Fruit fly (Drosophila melanogaster) whole organism, embryonic: ENCODE measurements around the gene CG32206.

Experiments used
- Abd-B ChIP-seq: fragments of 200-800 bp; sonication (Bioruptor generic); optimal IDR thresholded peaks from 2 replicates; lab custom pipeline; 2018; ENCODE audit warnings: missing biosample characterization, mild to moderate bottlenecking, missing genetic modification characterization, moderate library complexity
- B-H2 ChIP-seq: fragments of 200-800 bp; sonication (Bioruptor generic); optimal IDR thresholded peaks from 2 replicates; lab custom pipeline; 2018; ENCODE audit warnings: missing biosample characterization, mild to moderate bottlenecking, missing genetic modification characterization
- CG10431 ChIP-seq: fragments of 200-800 bp; sonication (Bioruptor generic); optimal IDR thresholded peaks from 3 replicates; lab custom pipeline; 2018; ENCODE audit warnings: missing biosample characterization, mild to moderate bottlenecking, missing genetic modification characterization
- CG11247 ChIP-seq: fragments of 200-800 bp; sonication (Bioruptor generic); IDR thresholded peaks from 2 replicates; pipeline ENCODE4 v1.3.6; 2022; ENCODE audit warnings: missing biosample characterization, missing genetic modification characterization
- CG11456 ChIP-seq: fragments of 200-800 bp; sonication (Bioruptor generic); IDR thresholded peaks from 3 replicates; pipeline ENCODE4 v1.3.6; 2022; ENCODE audit warnings: missing biosample characterization, missing genetic modification characterization
- CG11504 ChIP-seq: fragments of 200-800 bp; sonication (Bioruptor generic); optimal IDR thresholded peaks from 3 replicates; lab custom pipeline; 2019; ENCODE audit warnings: missing biosample characterization, mild to moderate bottlenecking, missing genetic modification characterization, moderate library complexity
- CG12744 ChIP-seq: fragments of 200-800 bp; sonication (Bioruptor generic); optimal IDR thresholded peaks from 2 replicates; lab custom pipeline; 2016; ENCODE audit warnings: missing biosample characterization, missing genetic modification characterization
- CG13123 ChIP-seq: fragments of 200-800 bp; sonication (Bioruptor generic); optimal IDR thresholded peaks from 2 replicates; lab custom pipeline; 2016; ENCODE audit warnings: missing biosample characterization, missing genetic modification characterization
- CG1529 ChIP-seq: fragments of 200-800 bp; sonication (Bioruptor generic); optimal IDR thresholded peaks from 3 replicates; lab custom pipeline; 2018; ENCODE audit warnings: missing biosample characterization, missing genetic modification characterization
- CG17186 ChIP-seq: fragments of 200-800 bp; sonication (Bioruptor generic); optimal IDR thresholded peaks from 3 replicates; lab custom pipeline; 2017; ENCODE audit warnings: missing biosample characterization, missing genetic modification reagents, missing genetic modification characterization
- CG17361 ChIP-seq: fragments of 200-800 bp; sonication (Bioruptor generic); IDR thresholded peaks from 3 replicates; pipeline ENCODE4 v1.3.6; 2022; ENCODE audit warnings: missing biosample characterization, missing genetic modification characterization
- CG17568 ChIP-seq: fragments of 200-800 bp; sonication (Bioruptor generic); optimal IDR thresholded peaks from 2 replicates; lab custom pipeline; 2018; ENCODE audit warnings: missing biosample characterization, mild to moderate bottlenecking, missing genetic modification characterization, moderate library complexity
- CG17829 ChIP-seq: fragments of 200-800 bp; optimal IDR thresholded peaks from 2 replicates; lab custom pipeline; 2019; ENCODE audit warnings: missing biosample characterization, mild to moderate bottlenecking, missing genetic modification characterization, moderate library complexity
- CG18262 ChIP-seq: fragments of 200-800 bp; optimal IDR thresholded peaks from 3 replicates; lab custom pipeline; 2019; ENCODE audit warnings: missing biosample characterization, mild to moderate bottlenecking, missing genetic modification characterization, moderate library complexity
- CG18764 ChIP-seq: fragments of 200-800 bp; sonication (Bioruptor generic); optimal IDR thresholded peaks from 3 replicates; lab custom pipeline; 2016; ENCODE audit warnings: missing biosample characterization, missing genetic modification characterization
- CG31224 ChIP-seq: fragments of 200-800 bp; sonication (Bioruptor generic); IDR thresholded peaks from 2 replicates; pipeline ENCODE4 v1.3.6; 2022; ENCODE audit warnings: missing biosample characterization, missing genetic modification characterization
- CG3281 ChIP-seq: fragments of 200-800 bp; sonication (Bioruptor generic); optimal IDR thresholded peaks from 3 replicates; lab custom pipeline; 2017; ENCODE audit warnings: missing biosample characterization, mild to moderate bottlenecking, missing genetic modification characterization
- CG5245 ChIP-seq: fragments of 200-800 bp; sonication (Bioruptor generic); optimal IDR thresholded peaks from 3 replicates; lab custom pipeline; 2016; ENCODE audit warnings: missing biosample characterization, missing genetic modification characterization
- CTCF ChIP-seq: fragments of 200-800 bp; sonication (Bioruptor generic); optimal IDR thresholded peaks from 2 replicates; lab custom pipeline; 2017; ENCODE audit warnings: missing biosample characterization, mild to moderate bottlenecking, missing genetic modification characterization, moderate library complexity
- CoRest ChIP-seq: fragments of 200-800 bp; sonication (Bioruptor generic); optimal IDR thresholded peaks from 3 replicates; lab custom pipeline; 2018; ENCODE audit warnings: missing biosample characterization, mild to moderate bottlenecking, missing genetic modification characterization, moderate library complexity
- Dad ChIP-seq: fragments of 200-800 bp; sonication (Bioruptor generic); optimal IDR thresholded peaks from 3 replicates; lab custom pipeline; 2016; ENCODE audit warnings: missing biosample characterization, missing genetic modification characterization
- Doc3 ChIP-seq: fragments of 200-800 bp; sonication (Bioruptor generic); IDR thresholded peaks from 3 replicates; pipeline ENCODE4 v1.3.6; 2022; ENCODE audit warnings: missing biosample characterization, missing genetic modification characterization; ENCODE audit not compliant: partially characterized antibody
- HLH4C ChIP-seq: fragments of 200-800 bp; sonication (Bioruptor generic); IDR thresholded peaks from 3 replicates; pipeline ENCODE4 v1.3.6; 2022; ENCODE audit warnings: missing biosample characterization, missing genetic modification characterization; ENCODE audit not compliant: partially characterized antibody
- HmgD ChIP-seq: fragments of 200-800 bp; sonication (Bioruptor generic); optimal IDR thresholded peaks from 3 replicates; lab custom pipeline; 2016; ENCODE audit warnings: missing biosample characterization, missing genetic modification characterization
- Hmr ChIP-seq: fragments of 200-800 bp; sonication (Bioruptor generic); optimal IDR thresholded peaks from 3 replicates; lab custom pipeline; 2017; ENCODE audit warnings: mild to moderate bottlenecking, missing biosample characterization, missing genetic modification reagents, missing genetic modification characterization
- Pdp1 ChIP-seq, 2 experiments: fragments of 200-800 bp; sonication (Bioruptor generic); optimal IDR thresholded peaks; 3 replicates each; lab custom pipeline; 2016; ENCODE audit warnings: missing biosample characterization in 2 of 2, missing genetic modification characterization in 2 of 2, mild to moderate bottlenecking in 1 of 2, moderate library complexity in 1 of 2
- Ssrp ChIP-seq: fragments of 200-800 bp; sonication (Bioruptor generic); optimal IDR thresholded peaks from 2 replicates; lab custom pipeline; 2018; ENCODE audit warnings: missing biosample characterization, mild to moderate bottlenecking, missing genetic modification characterization, moderate library complexity
- Stat92E ChIP-seq, 3 experiments: fragments of >200 bp in 2 of 3; fragments of 200-800 bp in 1 of 3; sonication (Bioruptor generic) in 1 of 3; optimal IDR thresholded peaks; 2 replicates each; lab custom pipeline; 2017 to 2019; ENCODE audit warnings: missing biosample characterization in 3 of 3, missing genetic modification characterization in 3 of 3, mild to moderate bottlenecking in 1 of 3, moderate library complexity in 1 of 3
- ara ChIP-seq: fragments of 200-800 bp; sonication (Bioruptor generic); IDR thresholded peaks from 2 replicates; pipeline ENCODE4 v1.3.6; 2022; ENCODE audit warnings: missing biosample characterization, missing genetic modification characterization
- bbx ChIP-seq: fragments of 200-800 bp; sonication (Bioruptor generic); IDR thresholded peaks from 2 replicates; pipeline ENCODE4 v1.3.6; 2022; ENCODE audit warnings: missing biosample characterization, missing genetic modification characterization; ENCODE audit not compliant: partially characterized antibody
- bcd ChIP-seq: fragments of 200-800 bp; sonication (Bioruptor generic); optimal IDR thresholded peaks from 2 replicates; lab custom pipeline; 2017; ENCODE audit warnings: missing biosample characterization, mild to moderate bottlenecking, missing genetic modification characterization
- caup ChIP-seq: fragments of 200-800 bp; sonication (Bioruptor generic); optimal IDR thresholded peaks from 3 replicates; lab custom pipeline; 2017; ENCODE audit warnings: missing biosample characterization, mild to moderate bottlenecking, missing genetic modification characterization, moderate library complexity; ENCODE audit not compliant: severe bottlenecking
- dysf ChIP-seq: fragments of 200-800 bp; sonication (Bioruptor generic); IDR thresholded peaks from 3 replicates; pipeline ENCODE4 v1.3.6; 2022; ENCODE audit warnings: missing biosample characterization, missing genetic modification characterization
- ems ChIP-seq: fragments of 200-800 bp; sonication (Bioruptor generic); optimal IDR thresholded peaks from 3 replicates; lab custom pipeline; 2016; ENCODE audit warnings: missing biosample characterization, missing genetic modification characterization
- esg ChIP-seq: fragments of 200-800 bp; sonication (Bioruptor generic); conservative IDR thresholded peaks from 2 replicates; pipeline ENCODE4 v1.3.6; 2022; ENCODE audit warnings: missing biosample characterization, missing genetic modification characterization
- inv ChIP-seq: fragments of 200-800 bp; sonication (Bioruptor generic); IDR thresholded peaks from 2 replicates; pipeline ENCODE4 v1.3.6; 2022; ENCODE audit warnings: missing biosample characterization, missing genetic modification characterization; ENCODE audit not compliant: partially characterized antibody
- knrl ChIP-seq: fragments of 200-800 bp; sonication (Bioruptor generic); IDR thresholded peaks from 3 replicates; pipeline ENCODE4 v1.3.6; 2022; ENCODE audit warnings: missing biosample characterization, missing genetic modification characterization; ENCODE audit not compliant: partially characterized antibody
- lab ChIP-seq: fragments of 200-800 bp; sonication (Bioruptor generic); optimal IDR thresholded peaks from 3 replicates; lab custom pipeline; 2017; ENCODE audit warnings: missing biosample characterization, missing genetic modification characterization, mild to moderate bottlenecking, moderate library complexity, missing genetic modification reagents
- nau ChIP-seq: fragments of 200-800 bp; sonication (Bioruptor generic); optimal IDR thresholded peaks from 3 replicates; lab custom pipeline; 2017; ENCODE audit warnings: missing biosample characterization, mild to moderate bottlenecking, missing genetic modification characterization, missing genetic modification reagents
- otp ChIP-seq: fragments of 200-800 bp; sonication (Bioruptor generic); IDR thresholded peaks from 3 replicates; pipeline ENCODE4, ENCODE4 v1.3.6; 2022; ENCODE audit warnings: missing biosample characterization, missing genetic modification characterization
- peb ChIP-seq: fragments of 200-800 bp; sonication (Bioruptor generic); IDR thresholded peaks from 2 replicates; pipeline ENCODE4 v1.3.6; 2022; ENCODE audit warnings: missing biosample characterization, missing genetic modification characterization
- ranshi ChIP-seq: fragments of 200-800 bp; sonication (Bioruptor generic); IDR thresholded peaks from 2 replicates; pipeline ENCODE4 v1.3.6; 2022; ENCODE audit warnings: missing biosample characterization, missing genetic modification characterization
- sens ChIP-seq: fragments of 200-800 bp; sonication (Bioruptor generic); peaks from one replicate; lab custom pipeline; 2016; ENCODE audit warnings: missing biosample characterization, missing genetic modification characterization
- sisA ChIP-seq: fragments of 200-800 bp; sonication (Bioruptor generic); IDR thresholded peaks from 2 replicates; pipeline ENCODE4 v1.3.6; 2022; ENCODE audit warnings: missing biosample characterization, missing genetic modification characterization
- trem ChIP-seq: fragments of 200-800 bp; optimal IDR thresholded peaks from 3 replicates; lab custom pipeline; 2019; ENCODE audit warnings: missing biosample characterization, mild to moderate bottlenecking, missing genetic modification characterization, moderate library complexity
- twi ChIP-seq: fragments of 200-800 bp; optimal IDR thresholded peaks from 2 replicates; lab custom pipeline; 2019; ENCODE audit warnings: missing biosample characterization, mild to moderate bottlenecking, missing genetic modification characterization, moderate library complexity
- tx ChIP-seq: fragments of 200-800 bp; sonication (Bioruptor generic); optimal IDR thresholded peaks from 2 replicates; lab custom pipeline; 2016; ENCODE audit warnings: missing biosample characterization, missing genetic modification characterization
- zfh1 ChIP-seq: fragments of 200-800 bp; sonication (Bioruptor generic); IDR thresholded peaks from 3 replicates; pipeline ENCODE4 v1.3.6; 2022; ENCODE audit warnings: missing biosample characterization, missing genetic modification characterization

Gene CG32206

dm6 chr3L:19292440-19293175, 120.1 kb downstream of the CG32206 start, which contains the start of gene Gbs-76A (continued):
- peak; percentile 73 for TF ChIP-seq caup (GFP tag; lab: Kevin White, UChicago)
- TF ChIP-seq ranshi (GFP tag; lab: Robert Waterston, UW), result peak; percentile 27; the same call in 1 of the 2 replicates
- TF ChIP-seq sens (GFP tag; lab: Kevin White, UChicago), result peak; percentile 89
- no peak for TF ChIP-seq ems (GFP tag; lab: Kevin White, UChicago)
- TF ChIP-seq tx, result no peak
- TF ChIP-seq dysf, result peak; percentile 85; the same call in 2 of the 3 replicates
- peak; percentile 67 for TF ChIP-seq twi (tag; lab: Kevin White, UChicago)
- no peak for TF ChIP-seq CG5245 (GFP tag; lab: Kevin White, UChicago)
- no peak for TF ChIP-seq CG17186 (GFP tag; lab: Kevin White, UChicago)
- TF ChIP-seq CoRest (tag; lab: Kevin White, UChicago), result peak; percentile 91
- TF ChIP-seq Stat92E (GFP tag; optimal IDR thresholded peaks at IDR 0.05; lab: Kevin White, UChicago), result no peak
- TF ChIP-seq Dad, result no peak
- peak; percentile 73; the same call in 1 of the 2 replicates for TF ChIP-seq ara (GFP tag; lab: Robert Waterston, UW)
- peak; percentile 90 for TF ChIP-seq Hmr (GFP tag; lab: Kevin White, UChicago)
- peak; percentile 29 for TF ChIP-seq CG12744 (GFP tag; lab: Kevin White, UChicago)
- TF ChIP-seq knrl (GFP tag; lab: Robert Waterston, UW), result peak; percentile 42; the same call in 1 of the 3 replicates
- peak; percentile 88 for TF ChIP-seq CG11504 (tag; lab: Kevin White, UChicago)
- TF ChIP-seq nau, result peak; percentile 32
- TF ChIP-seq bcd (GFP tag; lab: Kevin White, UChicago), result peak; percentile 68
- TF ChIP-seq bbx (GFP tag; lab: Robert Waterston, UW), result peak; percentile 29; the same call in 1 of the 2 replicates
- peak; percentile 86 for TF ChIP-seq B-H2 (GFP tag; lab: Kevin White, UChicago)
- TF ChIP-seq Abd-B (GFP tag; lab: Kevin White, UChicago), result peak; percentile 79
- TF ChIP-seq CG17829, result peak; percentile 82
- peak; percentile 59; the same call in 1 of the 2 replicates for TF ChIP-seq esg (GFP tag; lab: Robert Waterston, UW)
- peak; percentile 19 for TF ChIP-seq CTCF (GFP tag; lab: Kevin White, UChicago)
- 0 out of 3 replicates have a peak, but pooled peaks have one; percentile 32 for TF ChIP-seq Doc3 (GFP tag; lab: Robert Waterston, UW)
- TF ChIP-seq CG11247 (GFP tag; lab: Robert Waterston, UW), result peak; percentile 41; the same call in 1 of the 2 replicates
- TF ChIP-seq lab (GFP tag; lab: Kevin White, UChicago), result peak; percentile 91
- peak; percentile 59 for TF ChIP-seq inv (GFP tag; lab: Robert Waterston, UW)
- TF ChIP-seq CG18262, result peak; percentile 88
- peak; percentile 75 for TF ChIP-seq trem
- peak; percentile 85 for TF ChIP-seq CG3281 (GFP tag; lab: Kevin White, UChicago)
- TF ChIP-seq CG1529 (GFP tag; lab: Kevin White, UChicago), result peak; percentile 62
- peak; percentile 56; the same call in 1 of the 3 replicates for TF ChIP-seq zfh1 (GFP tag; lab: Robert Waterston, UW)
- no peak for TF ChIP-seq HmgD (GFP tag; lab: Kevin White, UChicago)
- TF ChIP-seq Pdp1 (GFP tag; optimal IDR thresholded peaks at IDR 0.05; lab: Kevin White, UChicago), result no peak
- TF ChIP-seq peb (GFP tag; lab: Robert Waterston, UW), result no peak
- peak; percentile 41; the same call in 1 of the 3 replicates for TF ChIP-seq HLH4C (GFP tag; lab: Robert Waterston, UW)
- TF ChIP-seq otp (GFP tag; lab: Robert Waterston, UW), result 0 out of 3 replicates have a peak, but pooled peaks have one; percentile 47
- peak; percentile 29 for TF ChIP-seq CG13123
- TF ChIP-seq CG17568 (GFP tag; lab: Kevin White, UChicago), result peak; percentile 52
- peak; percentile 78 for TF ChIP-seq CG10431 (GFP tag; lab: Kevin White, UChicago)
- no peak for TF ChIP-seq CG18764
- TF ChIP-seq sisA (GFP tag; lab: Robert Waterston, UW), result peak; percentile 64
- no peak for TF ChIP-seq CG11456
- peak; percentile 83 for TF ChIP-seq Ssrp (tag; lab: Kevin White, UChicago)
- peak; percentile 53 for TF ChIP-seq CG31224
- TF ChIP-seq CG17361 (GFP tag; lab: Robert Waterston, UW), result peak; percentile 88
